Worm (Caenorhabditis elegans): ENCODE results near the gene ZK1240.9.

- TF ChIP-seq ztf-29 (GFP tag; IDR thresholded peaks at IDR 0.05): no peak
- no peak for TF ChIP-seq med-1 (GFP tag; optimal IDR thresholded peaks at IDR 0.05; ENCODE audit: insufficient read depth)
- no peak for TF ChIP-seq flt-1 (GFP tag; IDR thresholded peaks at IDR 0.05)
- TF ChIP-seq ref-1 (GFP tag; conservative IDR thresholded peaks at IDR 0.05): no peak
Observed at ce11 chrII:2284703-2285102, 33.3 kb upstream of the ZK1240.9 start.
